Worm (Caenorhabditis elegans): ENCODE results near the gene lon-2.

The lon-2 gene

DNA sequence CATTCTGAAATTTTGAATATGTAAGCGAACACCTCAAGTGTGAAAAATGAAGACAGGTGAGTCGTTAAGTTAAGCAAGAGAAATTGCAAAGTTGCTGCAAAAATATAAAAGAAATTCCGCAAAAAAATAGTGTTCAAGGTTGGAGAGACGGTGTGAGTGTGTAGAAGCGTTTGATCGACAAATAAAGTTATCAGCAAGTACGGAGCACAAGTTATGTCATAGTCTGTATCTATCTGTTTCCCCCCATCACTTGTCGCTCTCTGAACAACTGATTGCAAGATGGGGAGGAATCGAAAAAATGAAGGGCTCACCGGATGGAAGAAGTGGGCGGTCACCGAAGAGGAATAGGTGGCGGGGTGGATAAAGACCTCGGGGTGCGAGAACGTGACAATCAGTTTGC lies at the start of gene lon-2:
Gene lon-2 (minus strand): TSS at position 4 of the 400 bp plus-strand sequence.
- TF ChIP-seq efl-1 (optimal IDR thresholded peaks at IDR 0.05) (no peak), efl-1 (GFP tag; optimal IDR thresholded peaks at IDR 0.05 in 1 of 2) (peak in 1 of 2 experiments; percentile 1), elt-2 (tag; optimal IDR thresholded peaks at IDR 0.05) (peak; percentile 19), vab-15 (tag; optimal IDR thresholded peaks at IDR 0.05) (no peak), lin-35 (GFP tag; optimal IDR thresholded peaks at IDR 0.05) (peak in 1 of 2 experiments; percentile 4)

DNA sequence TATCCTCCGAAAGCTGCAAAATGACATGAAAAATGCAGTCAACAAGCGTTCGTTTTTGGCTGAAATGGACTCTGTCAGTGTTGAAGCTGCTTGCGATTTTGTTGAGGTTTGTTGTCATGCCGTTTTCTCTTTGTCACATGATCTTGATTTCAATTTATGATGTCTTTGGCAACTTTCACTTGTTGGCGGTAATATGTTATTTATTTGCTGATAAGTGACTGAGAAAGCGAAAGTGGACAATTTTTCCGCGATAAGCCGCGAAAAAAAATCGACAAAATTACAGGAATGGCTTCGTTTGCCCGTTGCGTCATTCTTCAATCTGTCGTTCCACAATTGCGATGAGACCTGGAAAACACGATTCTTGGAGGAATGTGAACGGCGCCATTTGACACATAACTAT lies 46.4 kb upstream of the lon-2 start:
- TF ChIP-seq lin-35 (GFP tag; optimal IDR thresholded peaks at IDR 0.05): peak in 1 of 2 experiments; percentile 63
- peak; percentile 12 for TF ChIP-seq pqm-1 (tag; optimal IDR thresholded peaks at IDR 0.05)
- peak; percentile 96 for TF ChIP-seq blmp-1 (tag; optimal IDR thresholded peaks at IDR 0.05)
- TF ChIP-seq ama-1 (optimal IDR thresholded peaks at IDR 0.05): no peak
- no peak for TF ChIP-seq C34B4.2 (tag; optimal IDR thresholded peaks at IDR 0.05)
- peak; percentile 41 for TF ChIP-seq nhr-90 (tag; optimal IDR thresholded peaks at IDR 0.05; ENCODE audit: poor library complexity)
- TF ChIP-seq ets-5 (GFP tag; IDR thresholded peaks at IDR 0.05): no peak
- TF ChIP-seq nhr-71 (tag; optimal IDR thresholded peaks at IDR 0.05): peak; percentile 48
- TF ChIP-seq ceh-90 (tag; optimal IDR thresholded peaks at IDR 0.05): no peak
- peak in 1 of 2 experiments; percentile 30 for TF ChIP-seq mdl-1 (tag; optimal IDR thresholded peaks at IDR 0.05)
- no peak for TF ChIP-seq lin-39 (tag; optimal IDR thresholded peaks at IDR 0.05)
- TF ChIP-seq jun-1 (tag; optimal IDR thresholded peaks at IDR 0.05): peak; percentile 69
- peak; percentile 18 for TF ChIP-seq nhr-85 (tag)
- TF ChIP-seq elt-3 (tag; optimal IDR thresholded peaks at IDR 0.05): peak in 1 of 6 experiments; percentile 36
- TF ChIP-seq ceh-8 (GFP tag; optimal IDR thresholded peaks at IDR 0.05): no peak
- peak; percentile 98 for TF ChIP-seq elt-2 (tag; optimal IDR thresholded peaks at IDR 0.05)
- TF ChIP-seq aly-2 (tag; optimal IDR thresholded peaks at IDR 0.05): no peak
- TF ChIP-seq ztf-11 (tag; optimal IDR thresholded peaks at IDR 0.05): no peak
- no peak for TF ChIP-seq efl-1 (optimal IDR thresholded peaks at IDR 0.05)
- TF ChIP-seq efl-1 (GFP tag; optimal IDR thresholded peaks at IDR 0.05 in 1 of 2): peak in 1 of 2 experiments; percentile 69
- TF ChIP-seq tlp-1 (tag; optimal IDR thresholded peaks at IDR 0.05): peak; percentile 47
- TF ChIP-seq nhr-20 (tag; optimal IDR thresholded peaks at IDR 0.05): peak; percentile 33
- TF ChIP-seq vab-15 (tag; optimal IDR thresholded peaks at IDR 0.05): no peak
- TF ChIP-seq sup-37 (GFP tag; optimal IDR thresholded peaks at IDR 0.05): no peak
- no peak for TF ChIP-seq snu-23 (GFP tag; optimal IDR thresholded peaks at IDR 0.05)
- peak; percentile 51 for TF ChIP-seq lin-14 (GFP tag; optimal IDR thresholded peaks at IDR 0.05)
- no peak for TF ChIP-seq mab-9 (GFP tag; IDR thresholded peaks at IDR 0.05)
- no peak for TF ChIP-seq unc-86 (tag; optimal IDR thresholded peaks at IDR 0.05)

DNA sequence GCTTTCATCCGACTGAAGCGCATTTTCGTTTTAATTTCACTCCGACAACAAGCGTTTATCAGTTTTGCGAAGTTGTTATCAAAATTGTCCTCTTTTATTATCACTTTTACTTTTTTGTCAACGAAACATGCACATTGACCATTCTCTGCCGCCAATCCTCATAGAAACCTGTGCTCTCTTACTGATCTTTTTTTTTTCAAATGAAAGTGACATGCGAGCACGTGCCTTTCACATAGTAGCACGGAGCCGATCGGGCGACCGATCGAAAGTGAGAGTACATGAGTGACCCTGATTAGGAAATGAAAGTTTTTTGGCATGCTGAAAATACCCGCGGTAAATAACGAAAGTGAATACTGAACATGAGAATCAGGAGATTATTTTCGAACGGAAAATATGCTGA lies 45.2 kb upstream of the lon-2 start:
- peak; percentile 20 for TF ChIP-seq pax-3 (tag; optimal IDR thresholded peaks at IDR 0.05)
- TF ChIP-seq nhr-71 (tag; optimal IDR thresholded peaks at IDR 0.05): peak; percentile 57
- TF ChIP-seq elt-2 (tag; optimal IDR thresholded peaks at IDR 0.05): peak; percentile 99
- TF ChIP-seq pqm-1 (tag; optimal IDR thresholded peaks at IDR 0.05): peak; percentile 77
- peak in 1 of 2 experiments; percentile 19 for TF ChIP-seq lsy-2 (tag; optimal IDR thresholded peaks at IDR 0.05)
- TF ChIP-seq ceh-90 (tag; optimal IDR thresholded peaks at IDR 0.05): no peak
- no peak for TF ChIP-seq sptf-1 (tag; optimal IDR thresholded peaks at IDR 0.05)
- TF ChIP-seq nhr-12 (tag; optimal IDR thresholded peaks at IDR 0.05): no peak
- peak; percentile 17 for TF ChIP-seq nhr-20 (tag; optimal IDR thresholded peaks at IDR 0.05)
- peak; percentile 28 for TF ChIP-seq jun-1 (tag; optimal IDR thresholded peaks at IDR 0.05)
- TF ChIP-seq nhr-90 (tag; optimal IDR thresholded peaks at IDR 0.05; ENCODE audit: poor library complexity): peak; percentile 36
- TF ChIP-seq lin-14 (GFP tag; optimal IDR thresholded peaks at IDR 0.05): peak; percentile 18
- peak; percentile 80 for TF ChIP-seq blmp-1 (tag; optimal IDR thresholded peaks at IDR 0.05)
- no peak for TF ChIP-seq efl-1 (optimal IDR thresholded peaks at IDR 0.05)
- TF ChIP-seq efl-1 (GFP tag; optimal IDR thresholded peaks at IDR 0.05 in 1 of 2): peak in 1 of 2 experiments; percentile 33
- peak in 1 of 2 experiments; percentile 27 for TF ChIP-seq mdl-1 (tag; optimal IDR thresholded peaks at IDR 0.05)
- TF ChIP-seq lin-35 (GFP tag; optimal IDR thresholded peaks at IDR 0.05): peak in 1 of 2 experiments; percentile 56

DNA sequence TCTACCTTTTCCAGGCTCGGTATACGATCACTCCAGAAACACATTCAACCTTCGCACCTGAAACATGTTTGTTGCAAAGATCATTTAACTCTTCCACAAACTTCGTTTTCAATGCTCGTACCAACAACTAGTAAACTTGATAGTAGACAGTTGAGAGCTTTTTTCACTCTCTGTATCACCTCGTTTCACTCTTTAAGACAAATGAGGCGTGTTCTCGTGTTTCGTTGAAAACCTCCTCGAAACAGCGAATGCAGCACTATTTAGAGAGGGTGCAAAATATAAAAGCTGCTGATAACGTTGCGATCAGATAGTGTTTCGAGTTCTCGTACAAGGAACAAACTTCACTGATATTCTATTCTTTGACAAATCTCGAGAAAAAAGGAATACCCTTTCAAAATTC lies 44.1 kb upstream of the lon-2 start, which contains the start of gene F43C9.1:
Gene F43C9.1 (plus strand): TSS at position 301 of the 400 bp plus-strand sequence.
- TF ChIP-seq elt-3 (tag; optimal IDR thresholded peaks at IDR 0.05) (no peak), nhr-47 (tag; optimal IDR thresholded peaks at IDR 0.05) (no peak), efl-3 (GFP tag; optimal IDR thresholded peaks at IDR 0.05) (no peak), unc-86 (tag; optimal IDR thresholded peaks at IDR 0.05) (no peak), ces-1 (GFP tag; optimal IDR thresholded peaks at IDR 0.05) (no peak), C34B4.2 (tag; optimal IDR thresholded peaks at IDR 0.05) (no peak), ceh-63 (GFP tag; optimal IDR thresholded peaks at IDR 0.05) (no peak), ztf-11 (tag; optimal IDR thresholded peaks at IDR 0.05) (no peak), rnt-1 (tag; optimal IDR thresholded peaks at IDR 0.05) (no peak), sup-37 (GFP tag; optimal IDR thresholded peaks at IDR 0.05) (no peak), tlp-1 (tag; optimal IDR thresholded peaks at IDR 0.05) (no peak), irx-1 (tag; optimal IDR thresholded peaks at IDR 0.05) (no peak), lin-35 (GFP tag; optimal IDR thresholded peaks at IDR 0.05) (no peak), nhr-12 (tag; optimal IDR thresholded peaks at IDR 0.05) (no peak), unc-30 (tag; optimal IDR thresholded peaks at IDR 0.05) (no peak), fkh-10 (GFP tag; optimal IDR thresholded peaks at IDR 0.05) (no peak), ceh-88 (GFP tag; IDR thresholded peaks at IDR 0.05) (no peak), ets-5 (GFP tag; IDR thresholded peaks at IDR 0.05) (no peak), unc-130 (tag; optimal IDR thresholded peaks at IDR 0.05) (no peak), isw-1 (GFP tag; IDR thresholded peaks at IDR 0.05) (no peak)

All from whole organism, L1 larva.